Worm (Caenorhabditis elegans): ENCODE data around the gene C15C7.6.

DNA sequence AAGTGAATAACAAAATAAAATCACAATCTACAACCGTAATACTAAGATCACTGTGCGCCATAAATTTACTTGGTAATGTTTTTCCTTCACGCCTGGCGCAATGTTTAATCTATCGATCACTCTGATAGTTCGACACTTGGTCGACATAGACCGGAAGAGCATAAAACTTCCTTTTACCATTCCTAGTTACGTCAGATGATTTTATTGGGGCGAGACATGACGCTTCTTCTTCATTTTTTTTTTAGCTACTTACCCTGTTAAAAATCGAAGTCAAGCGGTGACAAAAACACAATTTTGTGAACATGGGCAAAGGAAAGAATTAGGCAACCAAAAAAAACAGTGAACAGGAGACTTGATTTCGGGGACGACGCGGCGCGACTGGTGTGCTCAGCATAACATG lies 15.8 kb downstream of the C15C7.6 start:
- TF ChIP-seq B0019.2 (GFP tag; conservative IDR thresholded peaks at IDR 0.05) (no peak), hlh-26 (GFP tag; conservative IDR thresholded peaks at IDR 0.05) (no peak), ets-4 (GFP tag; optimal IDR thresholded peaks at IDR 0.05) (no peak), efl-1 (GFP tag; optimal IDR thresholded peaks at IDR 0.05) (no peak), nhr-179 (tag; optimal IDR thresholded peaks at IDR 0.05) (no peak), akir-1 (GFP tag; optimal IDR thresholded peaks at IDR 0.05) (no peak), lin-54 (GFP tag; optimal IDR thresholded peaks at IDR 0.05) (no peak), unc-130 (GFP tag; optimal IDR thresholded peaks at IDR 0.05) (no peak), F49E8.2 (tag; optimal IDR thresholded peaks at IDR 0.05; ENCODE audit: insufficient read depth) (no peak), mcd-1 (GFP tag; IDR thresholded peaks at IDR 0.05) (no peak), ztf-22 (GFP tag; optimal IDR thresholded peaks at IDR 0.05) (no peak), lin-35 (GFP tag; optimal IDR thresholded peaks at IDR 0.05) (no peak)

Data from whole organism, young adult.